Worm (Caenorhabditis elegans) whole organism, late embryonic: Measurements from ENCODE around the gene sre-30.

ENCODE experiments used
- C08G9.2 ChIP-seq: sonication (generic microtip); optimal IDR thresholded peaks from 2 replicates; lab custom pipeline; 2016; ENCODE audit warnings: mild to moderate bottlenecking, missing genetic modification characterization, moderate library complexity, missing compliant biosample characterization
- K02D7.2 ChIP-seq: sonication (generic microtip); optimal IDR thresholded peaks from 2 replicates; lab custom pipeline; 2017; ENCODE audit warnings: mild to moderate bottlenecking, missing genetic modification characterization, missing compliant biosample characterization
- T23F11.4 ChIP-seq: fragments of 200-800 bp; sonication (Bioruptor generic); optimal IDR thresholded peaks from 2 replicates; lab custom pipeline; 2018; ENCODE audit warnings: mild to moderate bottlenecking, missing genetic modification characterization, missing compliant biosample characterization
- ahr-1 ChIP-seq: sonication (generic microtip); optimal IDR thresholded peaks from 2 replicates; lab custom pipeline; 2016; ENCODE audit warnings: missing genetic modification characterization, missing compliant biosample characterization
- ama-1 ChIP-seq: fragments of 150-350 bp; optimal IDR thresholded peaks from 2 replicates; lab custom pipeline; 2014
- ceh-14 ChIP-seq: sonication (generic microtip); optimal IDR thresholded peaks from 2 replicates; lab custom pipeline; 2016; ENCODE audit warnings: missing genotype, missing genetic modification characterization, missing compliant biosample characterization
- ceh-24 ChIP-seq: sonication (generic microtip); optimal IDR thresholded peaks from 2 replicates; lab custom pipeline; 2016; ENCODE audit warnings: mild to moderate bottlenecking, missing genetic modification characterization, missing compliant biosample characterization
- ceh-30 ChIP-seq: fragments of 150-350 bp; optimal IDR thresholded peaks from 2 replicates; lab custom pipeline; 2014; ENCODE audit warnings: missing biosample characterization, missing genetic modification characterization
- ceh-31 ChIP-seq: sonication (generic microtip); optimal IDR thresholded peaks from 2 replicates; lab custom pipeline; 2016; ENCODE audit warnings: missing genetic modification characterization, missing compliant biosample characterization
- ceh-48 ChIP-seq: sonication (generic microtip); optimal IDR thresholded peaks from 2 replicates; lab custom pipeline; 2016; ENCODE audit warnings: missing genetic modification characterization, inconsistent platforms, missing compliant biosample characterization
- ceh-6 ChIP-seq: fragments of 200-800 bp; sonication (Bioruptor generic); optimal IDR thresholded peaks from 2 replicates; lab custom pipeline; 2018; ENCODE audit warnings: mild to moderate bottlenecking, missing genetic modification characterization, missing compliant biosample characterization
- ceh-9 ChIP-seq: sonication (generic microtip); optimal IDR thresholded peaks from 2 replicates; lab custom pipeline; 2016; ENCODE audit warnings: mild to moderate bottlenecking, missing genetic modification characterization, inconsistent platforms, missing compliant biosample characterization
- dve-1 ChIP-seq: sonication (generic microtip); optimal IDR thresholded peaks from 2 replicates; lab custom pipeline; 2017; ENCODE audit warnings: antibody characterized with exemption, mild to moderate bottlenecking, missing genetic modification characterization, missing compliant biosample characterization
- eyg-1 ChIP-seq: sonication (generic microtip); optimal IDR thresholded peaks from 2 replicates; lab custom pipeline; 2016; ENCODE audit warnings: missing genotype, missing genetic modification characterization, missing compliant biosample characterization
- fkh-6 ChIP-seq: sonication (generic microtip); optimal IDR thresholded peaks from 2 replicates; lab custom pipeline; 2016; ENCODE audit warnings: missing genetic modification characterization, missing compliant biosample characterization
- gmeb-2 ChIP-seq: sonication (generic microtip); optimal IDR thresholded peaks from 2 replicates; lab custom pipeline; 2016; ENCODE audit warnings: missing genetic modification characterization, inconsistent platforms, missing compliant biosample characterization
- hlh-13 ChIP-seq: fragments of 200-800 bp; sonication (Bioruptor generic); optimal IDR thresholded peaks from 2 replicates; lab custom pipeline; 2018; ENCODE audit warnings: mild to moderate bottlenecking, missing genetic modification characterization, missing compliant biosample characterization
- hlh-8 ChIP-seq: sonication (generic microtip); optimal IDR thresholded peaks from 2 replicates; lab custom pipeline; 2016; ENCODE audit warnings: missing genotype, missing genetic modification characterization, missing compliant biosample characterization
- lin-11 ChIP-seq: fragments of 200-800 bp; sonication (Bioruptor generic); optimal IDR thresholded peaks from 2 replicates; lab custom pipeline; 2018; ENCODE audit warnings: mild to moderate bottlenecking, missing genetic modification characterization, missing compliant biosample characterization
- nhr-232 ChIP-seq: sonication (generic microtip); optimal IDR thresholded peaks from 2 replicates; lab custom pipeline; 2016; ENCODE audit warnings: missing genetic modification characterization, missing compliant biosample characterization
- odd-2 ChIP-seq: sonication (generic microtip); optimal IDR thresholded peaks from 2 replicates; lab custom pipeline; 2017; ENCODE audit warnings: antibody characterized with exemption, mild to moderate bottlenecking, missing genetic modification characterization, missing compliant biosample characterization
- pat-9 ChIP-seq: fragments of 200-800 bp; sonication (Bioruptor generic); optimal IDR thresholded peaks from 2 replicates; lab custom pipeline; 2018; ENCODE audit warnings: mild to moderate bottlenecking, missing genetic modification characterization, moderate library complexity, missing compliant biosample characterization
- pqm-1 ChIP-seq: sonication (generic microtip); optimal IDR thresholded peaks from 2 replicates; lab custom pipeline; 2016; ENCODE audit warnings: missing genetic modification characterization, missing compliant biosample characterization
- rnt-1 ChIP-seq: sonication (generic microtip); optimal IDR thresholded peaks from 2 replicates; lab custom pipeline; 2016; ENCODE audit warnings: missing genetic modification characterization, missing compliant biosample characterization
- sox-2 ChIP-seq: fragments of 200-800 bp; sonication (Bioruptor generic); IDR thresholded peaks from 2 replicates; pipeline ENCODE4 v1.3.6; 2022; ENCODE audit warnings: missing genetic modification reagents, missing genetic modification characterization, missing compliant biosample characterization
- sox-4 ChIP-seq: sonication (generic microtip); optimal IDR thresholded peaks from 2 replicates; lab custom pipeline; 2017; ENCODE audit warnings: mild to moderate bottlenecking, missing genetic modification characterization, inconsistent platforms, missing compliant biosample characterization
- tbx-7 ChIP-seq: sonication (generic microtip); optimal IDR thresholded peaks from 2 replicates; lab custom pipeline; 2016; ENCODE audit warnings: missing genotype, missing genetic modification characterization, missing compliant biosample characterization
- unc-3 ChIP-seq, 2 experiments: fragments of 200-800 bp in 1 of 2; sonication (Bioruptor generic) in 1 of 2; sonication (generic microtip) in 1 of 2; conservative IDR thresholded peaks in 1 of 2; optimal IDR thresholded peaks in 1 of 2; 2 replicates each; pipeline versions ENCODE4 v1.3.6 to Lab custom; 2016 to 2022; ENCODE audit warnings: missing compliant biosample characterization in 2 of 2, missing genetic modification characterization in 2 of 2, missing genetic modification reagents in 1 of 2
- unc-42 ChIP-seq: sonication (generic microtip); optimal IDR thresholded peaks from 2 replicates; lab custom pipeline; 2016; ENCODE audit warnings: missing genotype, missing genetic modification characterization, missing compliant biosample characterization
- unc-86 ChIP-seq: sonication (generic microtip); optimal IDR thresholded peaks from 2 replicates; lab custom pipeline; 2016; ENCODE audit warnings: missing genetic modification characterization, missing compliant biosample characterization
- ztf-16 ChIP-seq: sonication (generic microtip); optimal IDR thresholded peaks from 2 replicates; lab custom pipeline; 2017; ENCODE audit warnings: missing genetic modification characterization, missing compliant biosample characterization

Gene sre-30

DNA sequence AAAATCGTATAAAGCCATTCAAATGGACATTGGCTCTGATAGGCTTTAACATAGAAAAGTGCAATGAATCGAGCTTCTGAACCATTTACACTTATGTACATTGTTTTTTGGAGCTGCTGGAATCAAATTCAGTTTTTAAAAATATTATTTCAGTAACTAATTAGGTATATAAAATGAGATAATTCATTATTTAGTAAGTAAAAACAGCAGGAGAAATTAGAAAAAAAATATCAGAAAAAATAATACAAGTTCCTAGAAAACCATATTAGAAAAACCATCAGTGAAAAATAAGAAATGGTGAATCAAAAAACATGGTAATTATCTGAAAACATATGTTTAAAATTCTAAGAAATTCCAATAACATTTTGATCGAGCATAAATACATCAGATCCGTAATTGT, 8.6 kb downstream of the sre-30 start, which contains the start of gene F57G9.7:
Gene F57G9.7 (minus strand): TSS at position 101 of the 400 bp plus-strand sequence.
- no peak for TF ChIP-seq gmeb-2 (tag; lab: Kevin White, UChicago)
- no peak for TF ChIP-seq lin-11
- no peak for TF ChIP-seq unc-42 (tag; lab: Kevin White, UChicago)
- no peak for TF ChIP-seq tbx-7
- TF ChIP-seq dve-1 (tag; lab: Kevin White, UChicago): no peak
- no peak for TF ChIP-seq fkh-6
- TF ChIP-seq ceh-31 (tag; lab: Kevin White, UChicago): no peak
- no peak for TF ChIP-seq unc-3 (GFP tag; conservative IDR thresholded peaks at IDR 0.05; lab: Robert Waterston, UW)
- no peak for TF ChIP-seq unc-3 (tag; optimal IDR thresholded peaks at IDR 0.05; lab: Kevin White, UChicago)
- no peak for TF ChIP-seq sox-4 (tag; lab: Kevin White, UChicago)
- TF ChIP-seq odd-2 (tag; lab: Kevin White, UChicago): no peak
- TF ChIP-seq unc-86 (tag; lab: Kevin White, UChicago): no peak
- no peak for TF ChIP-seq ceh-9
- no peak for TF ChIP-seq K02D7.2 (tag; lab: Kevin White, UChicago)
- no peak for TF ChIP-seq eyg-1 (tag; lab: Kevin White, UChicago)
- no peak for TF ChIP-seq ceh-14

DNA sequence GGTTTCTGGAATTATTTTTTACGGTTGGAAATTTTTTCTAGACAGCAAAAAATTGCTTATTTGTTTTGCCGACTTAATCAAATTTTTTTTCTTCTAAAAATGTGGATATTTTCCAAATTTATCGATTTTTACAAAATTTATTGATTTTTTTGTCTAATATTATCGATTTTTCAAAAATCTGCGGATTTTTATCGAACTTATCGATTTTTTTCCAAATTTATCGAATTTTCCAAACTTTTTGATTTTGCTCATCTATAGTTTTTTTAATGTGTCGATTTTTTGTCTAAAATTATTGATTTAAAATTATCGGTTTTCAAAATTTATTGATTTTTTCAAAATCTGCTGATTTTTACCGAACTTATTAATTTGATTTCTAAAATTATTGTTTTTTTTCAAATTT, 12.2 kb downstream of the sre-30 start:
- TF ChIP-seq ceh-48 (tag; lab: Kevin White, UChicago) (peak; percentile 38), dve-1 (tag; lab: Kevin White, UChicago) (no peak)

DNA sequence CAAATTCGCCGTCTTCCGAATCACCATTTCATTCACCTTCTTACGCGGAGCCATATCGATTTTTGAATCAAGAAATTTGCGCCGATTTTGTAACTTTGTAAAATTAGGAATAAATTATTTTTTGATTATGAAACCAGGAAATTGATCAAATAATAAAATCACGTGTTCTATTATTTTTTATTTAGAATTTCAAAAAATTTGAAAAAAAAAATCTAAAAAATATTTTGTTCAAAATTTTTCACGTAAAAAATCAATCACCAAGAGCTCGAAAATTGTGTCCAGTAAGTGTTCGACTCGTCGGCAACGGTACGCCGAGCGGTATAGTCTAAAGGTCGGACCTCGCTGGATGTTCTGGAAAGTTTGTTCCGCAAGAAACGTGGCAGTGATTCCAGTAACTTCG, 12.6 kb downstream of the sre-30 start, which contains the start of gene Y57A10B.7:
Gene Y57A10B.7 (minus strand): TSS at position 101 of the 400 bp plus-strand sequence.
- TF ChIP-seq hlh-13 (GFP tag; lab: Kevin White, UChicago): no peak
- TF ChIP-seq, all 69 proteins: peak for 0

DNA sequence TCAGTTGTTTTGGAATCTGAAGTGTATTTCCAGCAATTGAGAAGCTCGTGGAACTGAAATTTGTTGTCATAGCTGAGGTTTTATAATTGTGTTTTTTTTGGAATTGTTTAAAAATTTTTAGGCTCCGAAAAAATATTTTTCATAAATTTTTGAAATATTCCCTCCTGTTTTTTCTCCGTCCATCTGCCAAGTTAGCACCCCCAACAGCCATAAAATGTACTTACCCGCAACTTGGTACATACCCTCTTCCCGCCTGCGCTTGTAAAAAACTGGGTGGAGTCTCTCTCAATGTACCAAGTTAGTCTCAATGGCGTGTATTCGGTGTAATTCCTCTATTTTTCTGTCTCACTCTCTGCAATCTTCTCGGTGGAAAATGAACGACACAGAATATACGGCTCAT, 16.5 kb downstream of the sre-30 start, which contains the start of gene Y57A10B.6:
Gene Y57A10B.6 (plus strand): TSS at position 301 of the 400 bp plus-strand sequence.
- TF ChIP-seq sox-4 (tag; lab: Kevin White, UChicago) (no peak), ceh-30 (tag; lab: Kevin White, UChicago) (no peak), lin-11 (no peak), odd-2 (tag; lab: Kevin White, UChicago) (no peak), ztf-16 (no peak), ama-1 (lab: Kevin White, UChicago) (no peak), hlh-8 (no peak), ceh-24 (tag; lab: Kevin White, UChicago) (no peak), pat-9 (tag; lab: Kevin White, UChicago) (no peak)

DNA sequence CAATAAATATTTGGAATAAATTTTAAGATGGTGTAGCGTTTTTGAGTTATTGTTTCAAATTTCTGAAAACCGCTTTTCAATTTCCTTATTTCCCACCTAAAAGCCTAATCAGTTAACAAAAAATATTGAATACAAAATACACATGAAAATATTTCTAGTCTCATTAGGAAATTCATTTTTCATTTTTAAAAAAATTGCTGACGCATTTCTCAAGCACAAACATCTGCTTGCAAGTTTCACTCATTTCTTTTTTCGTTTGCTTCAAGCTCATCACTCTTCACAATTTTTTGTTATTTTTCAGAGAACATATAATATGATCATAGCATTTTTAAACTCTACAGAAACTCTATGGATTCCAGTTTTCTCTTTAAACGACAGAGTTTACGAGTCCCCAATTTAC, 18.3 kb downstream of the sre-30 start, which contains the start of gene sre-41:
Gene sre-41 (plus strand): TSS at position 301 of the 400 bp plus-strand sequence.
- TF ChIP-seq ahr-1 (tag; lab: Kevin White, UChicago): no peak
- no peak for TF ChIP-seq rnt-1 (tag; lab: Kevin White, UChicago)
- no peak for TF ChIP-seq ama-1 (lab: Kevin White, UChicago)
- TF ChIP-seq, all 69 proteins: peak for 0

DNA sequence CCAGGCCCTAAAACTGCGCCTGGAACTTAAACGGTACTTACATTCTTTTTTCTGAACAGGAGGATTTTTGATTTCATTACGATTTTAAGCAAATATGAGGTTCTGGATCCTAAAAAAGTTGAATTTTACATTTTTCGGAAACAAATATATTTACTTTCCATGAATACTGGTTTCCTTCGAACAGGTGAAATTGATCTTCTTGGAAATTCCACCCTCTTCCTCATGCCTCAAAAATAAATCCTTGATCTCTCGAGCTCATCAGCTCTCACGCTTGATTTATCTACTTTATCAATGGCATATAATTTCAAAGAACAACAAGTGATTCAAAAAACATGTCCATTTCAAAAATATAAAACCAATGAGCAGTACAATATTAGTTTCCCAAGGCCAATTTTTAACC, 18.8 kb downstream of the sre-30 start:
- no peak for TF ChIP-seq ceh-6 (GFP tag; lab: Kevin White, UChicago)
- no peak for TF ChIP-seq pqm-1 (tag; lab: Kevin White, UChicago)
- no peak for TF ChIP-seq nhr-232
- TF ChIP-seq T23F11.4 (GFP tag; lab: Kevin White, UChicago): no peak
- TF ChIP-seq C08G9.2: no peak
- TF ChIP-seq sox-2: no peak
